Worm (Caenorhabditis elegans): ENCODE measurements around the gene str-69.
A peak's percentile ranks its signal among the peaks of the same experiment; 100 is the strongest.
"Not testable (repeated sequence)": the region's sequence is repeated elsewhere in the genome, so short reads cannot be mapped to it uniquely, and the experiment has no call there.

Gene str-69

DNA sequence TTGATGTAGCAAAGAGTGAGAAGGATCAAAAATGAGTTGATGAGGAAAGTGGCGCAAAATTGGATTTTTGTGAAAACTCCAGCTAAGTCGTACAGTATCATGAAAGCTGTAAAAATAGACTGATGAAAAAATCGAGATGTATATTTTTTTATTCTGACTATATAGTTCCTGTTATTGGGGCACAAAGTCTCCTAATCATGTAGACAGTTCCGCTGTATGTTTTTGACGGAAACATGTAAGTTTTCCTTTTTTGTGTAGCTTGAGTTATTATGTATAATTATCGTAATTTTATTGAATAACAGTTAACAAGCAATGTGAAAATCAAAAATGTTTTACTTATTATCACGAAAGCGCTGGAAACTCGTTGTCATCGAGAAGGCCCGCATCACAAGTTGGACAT lies 1.7 kb upstream of the str-69 start, which contains the start of gene str-68:
TSS of gene str-68 (minus strand) at position 101 of the 400 bp plus-strand sequence.
- no peak for TF ChIP-seq Y105C5A.15 (GFP tag; IDR thresholded peaks at IDR 0.05)
- no peak for TF ChIP-seq hlh-11 (tag; optimal IDR thresholded peaks at IDR 0.05)
- no peak for TF ChIP-seq ztf-7 (tag; optimal IDR thresholded peaks at IDR 0.05)
- no peak for TF ChIP-seq madf-5 (GFP tag; IDR thresholded peaks at IDR 0.05)
- TF ChIP-seq php-3 (GFP tag; IDR thresholded peaks at IDR 0.05): no peak
- no peak for TF ChIP-seq F49E8.2 (tag; optimal IDR thresholded peaks at IDR 0.05; ENCODE audit: borderline replicate concordance)
- no peak for TF ChIP-seq nhr-76 (tag; optimal IDR thresholded peaks at IDR 0.05)
- no peak for TF ChIP-seq cey-2 (tag; optimal IDR thresholded peaks at IDR 0.05; ENCODE audit: borderline replicate concordance, insufficient read depth)
- TF ChIP-seq lin-1 (GFP tag; IDR thresholded peaks at IDR 0.05): no peak
- TF ChIP-seq lir-3 (tag; optimal IDR thresholded peaks at IDR 0.05): no peak
- no peak for TF ChIP-seq saeg-2 (GFP tag; IDR thresholded peaks at IDR 0.05)

DNA sequence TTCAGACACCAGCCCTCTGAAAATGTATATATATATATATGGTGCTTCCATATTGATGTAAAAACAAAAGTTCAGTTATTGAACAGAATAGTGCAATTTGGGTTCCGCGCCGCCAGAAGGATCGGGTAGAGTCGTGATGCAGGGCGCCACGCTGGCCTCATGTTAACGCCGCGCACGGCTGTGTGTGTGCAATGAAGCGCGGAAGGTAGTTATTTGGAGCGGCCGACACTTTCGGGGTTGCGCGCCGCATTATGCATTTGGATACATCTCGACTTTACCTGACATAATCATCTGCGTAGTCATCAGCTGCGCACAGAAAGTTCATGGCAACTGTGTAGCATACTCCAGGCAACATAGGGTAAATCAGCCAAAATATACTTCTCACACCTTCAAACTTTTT lies 1.1 kb upstream of the str-69 start:
- TF ChIP-seq nhr-237 (tag; optimal IDR thresholded peaks at IDR 0.05) (no peak), nhr-111 (GFP tag; optimal IDR thresholded peaks at IDR 0.05) (no peak), egl-43 (GFP tag; IDR thresholded peaks at IDR 0.05) (no peak), fos-1 (tag; optimal IDR thresholded peaks at IDR 0.05) (no peak)

DNA sequence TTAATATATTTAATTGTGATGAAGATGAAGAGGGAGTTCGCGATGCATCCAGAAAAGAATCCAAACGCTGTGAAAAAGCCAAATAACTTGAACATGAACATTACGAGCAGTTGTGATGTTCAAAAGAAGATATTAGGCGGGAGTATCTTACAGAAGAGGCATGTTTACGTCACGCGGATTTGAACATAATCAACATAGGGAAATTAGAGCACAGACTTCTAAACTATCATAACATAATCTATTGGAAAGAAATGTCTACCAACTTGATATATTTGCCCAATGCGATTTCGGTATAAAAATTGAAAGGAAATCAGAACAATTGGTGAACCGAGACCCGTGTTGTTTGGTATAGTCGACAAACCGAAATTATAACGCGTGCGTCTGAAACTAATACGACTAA lies 1.6 kb downstream of the str-69 start, which contains the start of gene str-66:
TSS of gene str-66 (minus strand) at position 101 of the 400 bp plus-strand sequence.
- TF ChIP-seq nhr-42 (GFP tag; IDR thresholded peaks at IDR 0.05) (no peak), daf-16 (GFP tag; optimal IDR thresholded peaks at IDR 0.05) (no peak), daf-16 (tag; optimal IDR thresholded peaks at IDR 0.05) (no peak), gei-8 (GFP tag; optimal IDR thresholded peaks at IDR 0.05) (no peak), lin-1 (GFP tag; IDR thresholded peaks at IDR 0.05) (no peak), arid-1 (GFP tag; conservative IDR thresholded peaks at IDR 0.05) (no peak)

DNA sequence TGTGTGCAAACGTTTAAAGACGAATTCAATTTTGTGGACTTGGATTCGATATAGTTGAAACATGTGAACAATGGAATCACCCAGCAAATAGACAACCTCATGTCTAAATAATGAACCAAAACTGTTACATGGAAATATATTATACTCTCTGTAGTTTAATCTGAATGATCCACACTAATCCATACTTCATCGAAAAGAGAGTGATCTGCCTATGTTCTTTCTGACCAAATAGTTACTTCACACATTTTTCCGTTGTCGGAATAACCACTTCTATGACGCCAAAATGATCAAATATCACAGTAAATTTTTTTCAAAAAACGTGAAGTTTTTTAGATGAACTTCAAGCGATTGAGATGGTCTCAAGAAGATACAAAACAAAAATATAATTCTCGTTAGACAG lies 3.7 kb downstream of the str-69 start, which contains the start of gene Y73C8C.4:
TSS of gene Y73C8C.4 (minus strand) at position 101 of the 400 bp plus-strand sequence.
- not testable (repeated sequence) for TF ChIP-seq mxl-3 (GFP tag; optimal IDR thresholded peaks at IDR 0.05); spr-1 (tag; optimal IDR thresholded peaks at IDR 0.05); hlh-30 (tag; optimal IDR thresholded peaks at IDR 0.05; ENCODE audit: insufficient read depth)

DNA sequence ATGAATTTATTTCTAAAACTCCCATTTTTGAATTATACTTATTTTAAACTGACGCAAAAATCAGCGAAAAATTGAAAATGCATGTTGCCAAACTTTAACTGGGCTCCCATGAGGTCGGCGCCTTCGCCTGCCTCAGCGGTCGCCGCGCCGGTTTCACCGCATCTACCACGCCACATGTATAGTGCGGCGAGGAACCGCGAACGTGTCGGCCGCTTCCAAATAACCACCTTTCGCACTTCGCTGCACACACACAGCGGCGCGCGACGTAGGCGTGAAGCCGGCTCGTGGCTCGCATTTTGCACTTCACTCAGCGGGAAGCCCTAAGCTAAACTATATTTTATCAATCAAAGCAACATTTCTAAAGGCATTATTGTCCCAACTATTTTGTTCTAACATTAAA lies 5.2 kb downstream of the str-69 start:
- TF ChIP-seq R02D3.7 (tag; optimal IDR thresholded peaks at IDR 0.05) (no peak), dmd-9 (GFP tag; IDR thresholded peaks at IDR 0.05) (0 out of 2 replicates have a peak, but pooled peaks have one; percentile 12), rbr-2 (tag; optimal IDR thresholded peaks at IDR 0.05) (no peak), set-16 (GFP tag; IDR thresholded peaks at IDR 0.05) (peak; percentile 83), madf-9 (GFP tag; conservative IDR thresholded peaks at IDR 0.05) (no peak)

DNA sequence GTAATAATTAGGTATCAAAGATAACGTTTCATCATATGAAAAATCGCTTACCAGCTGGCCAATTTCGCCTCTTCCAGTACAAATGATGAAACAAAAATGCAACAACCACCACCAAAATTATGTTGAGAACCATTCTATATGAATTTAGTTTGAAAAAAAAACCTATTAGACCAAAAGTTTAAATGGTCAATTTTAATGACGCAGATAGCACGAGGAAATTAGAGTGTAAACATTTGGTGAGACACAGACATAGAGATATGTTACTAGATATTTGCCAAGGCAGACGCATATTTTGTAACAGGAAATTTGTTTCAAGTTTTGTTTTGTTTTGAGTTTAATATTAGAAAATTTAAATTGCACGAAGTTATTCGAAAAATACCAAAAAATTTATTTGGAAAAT lies 11.4 kb downstream of the str-69 start, which contains the start of gene cyp-33C9:
TSS of gene cyp-33C9 (minus strand) at position 211 of the 400 bp plus-strand sequence.
- TF ChIP-seq lin-13 (GFP tag; optimal IDR thresholded peaks at IDR 0.05): no peak
- TF ChIP-seq hlh-30 (tag; optimal IDR thresholded peaks at IDR 0.05; ENCODE audit: insufficient read depth): peak; percentile 7
- no peak for TF ChIP-seq gei-8 (GFP tag; optimal IDR thresholded peaks at IDR 0.05)
- TF ChIP-seq mdl-1 (tag; optimal IDR thresholded peaks at IDR 0.05): peak in 1 of 2 experiments; percentile 14
- no peak for TF ChIP-seq dmd-9 (GFP tag; IDR thresholded peaks at IDR 0.05)
- TF ChIP-seq daf-16 (GFP tag; optimal IDR thresholded peaks at IDR 0.05): no peak
- peak; percentile 58 for TF ChIP-seq daf-16 (tag; optimal IDR thresholded peaks at IDR 0.05)
- TF ChIP-seq lin-39 (tag; optimal IDR thresholded peaks at IDR 0.05): no peak
- peak; percentile 24 for TF ChIP-seq pqm-1 (tag; optimal IDR thresholded peaks at IDR 0.05)
- no peak for TF ChIP-seq mxl-3 (GFP tag; optimal IDR thresholded peaks at IDR 0.05)
- no peak for TF ChIP-seq arid-1 (GFP tag; conservative IDR thresholded peaks at IDR 0.05)
- TF ChIP-seq nhr-28 (tag; optimal IDR thresholded peaks at IDR 0.05): peak; percentile 75
- no peak for TF ChIP-seq zip-2 (tag; optimal IDR thresholded peaks at IDR 0.05)
- TF ChIP-seq Y105C5A.15 (GFP tag; IDR thresholded peaks at IDR 0.05): no peak
